Fruit fly (Drosophila melanogaster): Measurements from ENCODE around the gene Amacr.
A peak's percentile ranks its signal among the peaks of the same experiment; 100 is the strongest.

Gene Amacr

dm6 chr2L:20761951-20762538 lies 9.9 kb upstream of the Amacr start:
- TF ChIP-seq CG7045 (GFP tag; optimal IDR thresholded peaks at IDR 0.05), result peak; percentile 88
- TF ChIP-seq CG7101 (tag; optimal IDR thresholded peaks at IDR 0.05), result peak; percentile 91
- peak; percentile 88 for TF ChIP-seq kay (GFP tag; ENCODE audit: borderline replicate concordance)
- TF ChIP-seq CG14711 (tag; optimal IDR thresholded peaks at IDR 0.05), result peak; percentile 86
- TF ChIP-seq tj (GFP tag; optimal IDR thresholded peaks at IDR 0.05), result peak; percentile 88
- TF ChIP-seq Crg-1 (GFP tag; optimal IDR thresholded peaks at IDR 0.05), result peak; percentile 50
- peak; percentile 70 for TF ChIP-seq toe (GFP tag; optimal IDR thresholded peaks at IDR 0.05)
- peak; percentile 61 for TF ChIP-seq CG1620 (GFP tag; optimal IDR thresholded peaks at IDR 0.05)
- TF ChIP-seq cnc (optimal IDR thresholded peaks at IDR 0.05), result no peak
- peak; percentile 95 for TF ChIP-seq CG33017 (tag; optimal IDR thresholded peaks at IDR 0.05)
- TF ChIP-seq bab1 (GFP tag; optimal IDR thresholded peaks at IDR 0.05), result peak; percentile 94
- TF ChIP-seq Mnt (GFP tag; optimal IDR thresholded peaks at IDR 0.05), result peak; percentile 45
- peak; percentile 44 for TF ChIP-seq Hr96 (GFP tag; optimal IDR thresholded peaks at IDR 0.05)
- peak; percentile 90 for TF ChIP-seq CG11617 (GFP tag; optimal IDR thresholded peaks at IDR 0.05)
- TF ChIP-seq CG12768 (GFP tag; optimal IDR thresholded peaks at IDR 0.05), result peak; percentile 73
- peak; percentile 20 for TF ChIP-seq cic (GFP tag; optimal IDR thresholded peaks at IDR 0.05)
- peak; percentile 69 for TF ChIP-seq CG5204 (GFP tag; optimal IDR thresholded peaks at IDR 0.05)
- TF ChIP-seq Clk (GFP tag; optimal IDR thresholded peaks at IDR 0.05), result peak; percentile 28
- TF ChIP-seq ovo (GFP tag; optimal IDR thresholded peaks at IDR 0.05), result peak; percentile 61
- TF ChIP-seq pad (GFP tag; optimal IDR thresholded peaks at IDR 0.05), result peak; percentile 62

- no peak for TF ChIP-seq pad (GFP tag; optimal IDR thresholded peaks at IDR 0.05)
- no peak for TF ChIP-seq CG5204 (GFP tag; optimal IDR thresholded peaks at IDR 0.05)
- peak; percentile 15 for TF ChIP-seq cic (GFP tag; optimal IDR thresholded peaks at IDR 0.05)
- peak; percentile 8 for TF ChIP-seq Mnt (GFP tag; optimal IDR thresholded peaks at IDR 0.05)
- TF ChIP-seq toe (GFP tag; optimal IDR thresholded peaks at IDR 0.05), result no peak
- no peak for TF ChIP-seq Hr96 (GFP tag; optimal IDR thresholded peaks at IDR 0.05)
- peak; percentile 45 to 87 for TF ChIP-seq cnc (optimal IDR thresholded peaks at IDR 0.05)
- peak; percentile 91 for TF ChIP-seq ovo (GFP tag; optimal IDR thresholded peaks at IDR 0.05)
Measured at dm6 chr2L:20760956-20761355, 8.8 kb upstream of the Amacr start.

- TF ChIP-seq CG33017 (tag; optimal IDR thresholded peaks at IDR 0.05), result peak; percentile 67
- no peak for TF ChIP-seq cic (GFP tag; optimal IDR thresholded peaks at IDR 0.05)
- TF ChIP-seq Clk (GFP tag; optimal IDR thresholded peaks at IDR 0.05), result no peak
- peak; percentile 47 for TF ChIP-seq CG11617 (GFP tag; optimal IDR thresholded peaks at IDR 0.05)
- peak; percentile 13 for TF ChIP-seq toe (GFP tag; optimal IDR thresholded peaks at IDR 0.05)
- TF ChIP-seq bab1 (GFP tag; optimal IDR thresholded peaks at IDR 0.05), result peak; percentile 56
- TF ChIP-seq CG12768 (GFP tag; optimal IDR thresholded peaks at IDR 0.05), result peak; percentile 54
- TF ChIP-seq CG7101 (tag; optimal IDR thresholded peaks at IDR 0.05), result peak; percentile 76
- peak; percentile 31 for TF ChIP-seq CG7045 (GFP tag; optimal IDR thresholded peaks at IDR 0.05)
- TF ChIP-seq CG14711 (tag; optimal IDR thresholded peaks at IDR 0.05), result peak; percentile 53
- TF ChIP-seq ovo (GFP tag; optimal IDR thresholded peaks at IDR 0.05), result no peak
- peak; percentile 16 for TF ChIP-seq CG5204 (GFP tag; optimal IDR thresholded peaks at IDR 0.05)
Measured at dm6 chr2L:20759809-20760485, 7.8 kb upstream of the Amacr start.

dm6 chr2L:20758847-20759465 lies 6.8 kb upstream of the Amacr start:
- TF ChIP-seq bab1 (GFP tag; optimal IDR thresholded peaks at IDR 0.05) (peak; percentile 6), CG5204 (GFP tag; optimal IDR thresholded peaks at IDR 0.05) (peak; percentile 1), CG14711 (tag; optimal IDR thresholded peaks at IDR 0.05) (peak; percentile 48), cnc (optimal IDR thresholded peaks at IDR 0.05) (peak in 1 of 2 experiments; percentile 53), Hr96 (GFP tag; optimal IDR thresholded peaks at IDR 0.05) (no peak), tj (GFP tag; optimal IDR thresholded peaks at IDR 0.05) (no peak), CG7045 (GFP tag; optimal IDR thresholded peaks at IDR 0.05) (peak; percentile 19)

dm6 chr2L:20758188-20758846 lies 6.2 kb upstream of the Amacr start:
- TF ChIP-seq CG11617 (GFP tag; optimal IDR thresholded peaks at IDR 0.05) (peak; percentile 12), toe (GFP tag; optimal IDR thresholded peaks at IDR 0.05) (no peak), cic (GFP tag; optimal IDR thresholded peaks at IDR 0.05) (no peak), CG33017 (tag; optimal IDR thresholded peaks at IDR 0.05) (peak; percentile 1), Mnt (GFP tag; optimal IDR thresholded peaks at IDR 0.05) (peak; percentile 5), pad (GFP tag; optimal IDR thresholded peaks at IDR 0.05) (peak; percentile 32), cnc (optimal IDR thresholded peaks at IDR 0.05) (no peak)

dm6 chr2L:20757808-20758187 lies 5.7 kb upstream of the Amacr start, which contains the start of the genes Rhau and dia:
Rhau (minus strand) TSS chr2L:20757985.
dia (plus strand) TSS chr2L:20758144.
- TF ChIP-seq CG5204 (GFP tag; optimal IDR thresholded peaks at IDR 0.05) (no peak), cnc (optimal IDR thresholded peaks at IDR 0.05) (no peak), CG1620 (GFP tag; optimal IDR thresholded peaks at IDR 0.05) (peak; percentile 24), Hr96 (GFP tag; optimal IDR thresholded peaks at IDR 0.05) (no peak), pad (GFP tag; optimal IDR thresholded peaks at IDR 0.05) (no peak), CG14711 (tag; optimal IDR thresholded peaks at IDR 0.05) (peak; percentile 51), toe (GFP tag; optimal IDR thresholded peaks at IDR 0.05) (peak; percentile 32), CG11617 (GFP tag; optimal IDR thresholded peaks at IDR 0.05) (peak; percentile 15), CG12768 (GFP tag; optimal IDR thresholded peaks at IDR 0.05) (no peak), Clk (GFP tag; optimal IDR thresholded peaks at IDR 0.05) (no peak), Mnt (GFP tag; optimal IDR thresholded peaks at IDR 0.05) (peak; percentile 34), kay (GFP tag; ENCODE audit: borderline replicate concordance) (peak; percentile 35), bab1 (GFP tag; optimal IDR thresholded peaks at IDR 0.05) (peak; percentile 83), CG33017 (tag; optimal IDR thresholded peaks at IDR 0.05) (no peak), CG7101 (tag; optimal IDR thresholded peaks at IDR 0.05) (peak; percentile 38), Crg-1 (GFP tag; optimal IDR thresholded peaks at IDR 0.05) (no peak), cic (GFP tag; optimal IDR thresholded peaks at IDR 0.05) (no peak), tj (GFP tag; optimal IDR thresholded peaks at IDR 0.05) (peak; percentile 10), ovo (GFP tag; optimal IDR thresholded peaks at IDR 0.05) (no peak), CG7045 (GFP tag; optimal IDR thresholded peaks at IDR 0.05) (no peak)
